Fruit fly (Drosophila melanogaster) whole organism, embryonic: ENCODE results near the gene CG6574.

Source experiments
- Blimp-1 ChIP-seq: fragments of 200-800 bp; sonication (Bioruptor generic); optimal IDR thresholded peaks from 3 replicates; lab custom pipeline; 2018; ENCODE audit warnings: missing biosample characterization, missing genetic modification characterization, mild to moderate bottlenecking, moderate library complexity, missing genetic modification reagents
- CG1602 ChIP-seq: fragments of 200-800 bp; sonication (Bioruptor generic); optimal IDR thresholded peaks from 3 replicates; lab custom pipeline; 2016; ENCODE audit warnings: missing biosample characterization, missing genetic modification characterization
- CG4617 ChIP-seq: fragments of 200-800 bp; sonication (Bioruptor generic); optimal IDR thresholded peaks from 3 replicates; lab custom pipeline; 2016; ENCODE audit warnings: missing biosample characterization, missing genetic modification characterization, borderline replicate concordance
- CG4854 ChIP-seq: fragments of 200-800 bp; sonication (Bioruptor generic); optimal IDR thresholded peaks from 2 replicates; lab custom pipeline; 2016; ENCODE audit warnings: missing biosample characterization, missing genetic modification characterization, inconsistent platforms
- CG7372 ChIP-seq: fragments of 200-800 bp; sonication (Bioruptor generic); IDR thresholded peaks from 2 replicates; pipeline ENCODE4 v1.3.6; 2022; ENCODE audit warnings: missing biosample characterization, missing genetic modification characterization
- Dp ChIP-seq: fragments of 200-800 bp; sonication (Bioruptor generic); optimal IDR thresholded peaks from 2 replicates; lab custom pipeline; 2018; ENCODE audit warnings: missing biosample characterization, mild to moderate bottlenecking, missing genetic modification characterization, moderate library complexity
- E2f2 ChIP-seq: fragments of 200-800 bp; sonication (Bioruptor generic); IDR thresholded peaks from 2 replicates; pipeline ENCODE4 v1.3.6; 2022; ENCODE audit warnings: missing biosample characterization, missing genetic modification characterization
- Ets97D ChIP-seq: fragments of 200-800 bp; sonication (Bioruptor generic); optimal IDR thresholded peaks from 3 replicates; lab custom pipeline; 2016; ENCODE audit warnings: missing biosample characterization, missing genetic modification characterization
- MBD-R2 ChIP-seq: fragments of 200-800 bp; sonication (Bioruptor generic); IDR thresholded peaks from 2 replicates; pipeline ENCODE4 v1.3.6; 2022; ENCODE audit warnings: missing biosample characterization, missing genetic modification characterization
- MESR4 ChIP-seq: fragments of 200-800 bp; sonication (Bioruptor generic); optimal IDR thresholded peaks from 2 replicates; lab custom pipeline; 2018; ENCODE audit warnings: missing biosample characterization, mild to moderate bottlenecking, missing genetic modification characterization, moderate library complexity
- Myb ChIP-seq: fragments of 200-800 bp; sonication (Bioruptor generic); optimal IDR thresholded peaks from 2 replicates; lab custom pipeline; 2016; ENCODE audit warnings: missing biosample characterization, missing genetic modification characterization
- Rfx ChIP-seq: fragments of 200-800 bp; sonication (Bioruptor generic); IDR thresholded peaks from 2 replicates; pipeline ENCODE4 v1.3.6; 2022; ENCODE audit warnings: missing biosample characterization, missing genetic modification characterization
- Spps ChIP-seq: fragments of 200-800 bp; sonication (Bioruptor generic); optimal IDR thresholded peaks from 2 replicates; lab custom pipeline; 2018; ENCODE audit warnings: missing biosample characterization, mild to moderate bottlenecking, missing genetic modification characterization
- Sry-β ChIP-seq: fragments of 200-800 bp; sonication (Bioruptor generic); optimal IDR thresholded peaks from 2 replicates; lab custom pipeline; 2018; ENCODE audit warnings: missing biosample characterization, mild to moderate bottlenecking, missing genetic modification characterization, moderate library complexity
- crp ChIP-seq, 2 experiments: fragments of 200-800 bp; sonication (Bioruptor generic); optimal IDR thresholded peaks; 2 replicates in 1 of 2; 3 replicates in 1 of 2; lab custom pipeline; 2017; ENCODE audit warnings: missing biosample characterization in 2 of 2, missing genetic modification characterization in 2 of 2, mild to moderate bottlenecking in 1 of 2, moderate library complexity in 1 of 2
- knrl ChIP-seq: fragments of 200-800 bp; sonication (Bioruptor generic); IDR thresholded peaks from 3 replicates; pipeline ENCODE4 v1.3.6; 2022; ENCODE audit warnings: missing biosample characterization, missing genetic modification characterization; ENCODE audit not compliant: partially characterized antibody
- pzg ChIP-seq: fragments of 200-800 bp; sonication (Bioruptor generic); optimal IDR thresholded peaks from 3 replicates; lab custom pipeline; 2018; ENCODE audit warnings: missing biosample characterization, mild to moderate bottlenecking, missing genetic modification characterization, moderate library complexity
- sna ChIP-seq: fragments of 200-800 bp; sonication (Bioruptor generic); IDR thresholded peaks from 2 replicates; pipeline ENCODE4 v1.3.6; 2022; ENCODE audit warnings: missing biosample characterization, missing genetic modification characterization; ENCODE audit not compliant: partially characterized antibody
- stwl ChIP-seq: fragments of 200-800 bp; sonication (Bioruptor generic); optimal IDR thresholded peaks from 3 replicates; lab custom pipeline; 2018; ENCODE audit warnings: missing biosample characterization, mild to moderate bottlenecking, missing genetic modification characterization, moderate library complexity
- trem ChIP-seq: fragments of 200-800 bp; optimal IDR thresholded peaks from 3 replicates; lab custom pipeline; 2019; ENCODE audit warnings: missing biosample characterization, mild to moderate bottlenecking, missing genetic modification characterization, moderate library complexity

Gene CG6574

DNA sequence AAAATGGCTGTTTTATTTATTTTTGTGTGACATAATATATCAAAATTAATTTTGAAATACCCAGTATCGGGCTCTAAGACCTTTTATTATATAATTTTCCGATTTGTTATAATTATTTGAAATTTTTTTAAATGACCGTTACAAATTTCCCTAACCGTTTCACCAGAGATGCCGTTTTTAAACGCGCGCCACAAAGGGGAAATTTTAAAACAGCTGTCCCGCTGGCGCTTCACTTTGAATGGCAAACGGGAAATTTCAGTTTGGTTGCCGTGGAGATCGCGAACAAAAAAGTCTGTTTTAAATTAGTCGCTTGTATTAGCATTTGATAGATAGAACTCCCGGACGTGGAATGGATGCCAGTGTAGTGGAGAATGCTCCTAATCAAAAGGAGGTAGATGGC, 47.8 kb downstream of the CG6574 start, which contains the start of the genes CG14693 and TTLL15:
Gene CG14693 (minus strand): TSS at position 16 of the 400 bp plus-strand sequence.
Gene TTLL15 (plus strand): TSS at position 257 of the 400 bp plus-strand sequence.
- TF ChIP-seq stwl (tag; lab: Kevin White, UChicago) (peak; percentile 21), MESR4 (peak; percentile 46), Myb (GFP tag; lab: Kevin White, UChicago) (peak; percentile 79), CG4617 (GFP tag; lab: Kevin White, UChicago) (peak; percentile 3), Dp (GFP tag; lab: Kevin White, UChicago) (peak; percentile 84), CG7372 (GFP tag; lab: Robert Waterston, UW) (no peak), CG1602 (no peak), MBD-R2 (GFP tag; lab: Robert Waterston, UW) (peak; percentile 23; the same call in 1 of the 2 replicates), CG4854 (GFP tag; lab: Kevin White, UChicago) (no peak), Ets97D (GFP tag; lab: Kevin White, UChicago) (peak; percentile 37), pzg (GFP tag; lab: Kevin White, UChicago) (peak; percentile 22), trem (tag; lab: Kevin White, UChicago) (peak; percentile 32), E2f2 (GFP tag; lab: Robert Waterston, UW) (peak; percentile 92), Spps (tag; lab: Kevin White, UChicago) (no peak), Blimp-1 (peak; percentile 53), crp (GFP tag; optimal IDR thresholded peaks at IDR 0.05; lab: Kevin White, UChicago) (peak; percentile 19 to 85), Rfx (peak; percentile 44; the same call in 1 of the 2 replicates), knrl (GFP tag; lab: Robert Waterston, UW) (no peak), Sry-β (peak; percentile 85), sna (GFP tag; lab: Robert Waterston, UW) (0 out of 2 replicates have a peak, but pooled peaks have one; percentile 14)
